Fruit fly (Drosophila melanogaster) whole organism, prepupa: ENCODE measurements around the gene niki.

ENCODE experiments used
- Blimp-1 ChIP-seq: fragments of 200-800 bp; sonication (Bioruptor generic); optimal IDR thresholded peaks from 3 replicates; lab custom pipeline; 2017; ENCODE audit warnings: missing biosample characterization, missing genetic modification characterization, mild to moderate bottlenecking, moderate library complexity, missing genetic modification reagents
- CG10631 ChIP-seq: fragments of 200-800 bp; sonication (Bioruptor generic); optimal IDR thresholded peaks from 2 replicates; lab custom pipeline; 2016; ENCODE audit warnings: missing biosample characterization, missing genetic modification characterization
- CG10669 ChIP-seq: fragments of 200-800 bp; sonication (Bioruptor generic); optimal IDR thresholded peaks from 3 replicates; lab custom pipeline; 2018; ENCODE audit warnings: missing biosample characterization, mild to moderate bottlenecking, missing genetic modification characterization, moderate library complexity
- CG11294 ChIP-seq: fragments of 200-800 bp; sonication (Bioruptor generic); IDR thresholded peaks from 2 replicates; pipeline ENCODE4 v1.3.6; 2022; ENCODE audit warnings: missing biosample characterization, missing genetic modification characterization
- CG11762 ChIP-seq: fragments of 200-800 bp; sonication (Bioruptor generic); optimal IDR thresholded peaks from 3 replicates; lab custom pipeline; 2016; ENCODE audit warnings: missing biosample characterization, missing genetic modification characterization; ENCODE audit not compliant: insufficient read depth
- CG11902 ChIP-seq: fragments of 200-800 bp; sonication (Bioruptor generic); optimal IDR thresholded peaks from 3 replicates; lab custom pipeline; 2016; ENCODE audit warnings: missing biosample characterization, missing genetic modification characterization
- CG15336 ChIP-seq: fragments of 200-800 bp; sonication (Bioruptor generic); IDR thresholded peaks from 2 replicates; pipeline ENCODE4 v1.3.6; 2022; ENCODE audit warnings: missing biosample characterization, missing genetic modification characterization
- CG1621 ChIP-seq: fragments of 200-800 bp; sonication (Bioruptor generic); optimal IDR thresholded peaks from 3 replicates; lab custom pipeline; 2018; ENCODE audit warnings: missing biosample characterization, mild to moderate bottlenecking, missing genetic modification characterization
- CG3032 ChIP-seq: fragments of 200-800 bp; optimal IDR thresholded peaks from 2 replicates; lab custom pipeline; 2019; ENCODE audit warnings: missing biosample characterization, mild to moderate bottlenecking, missing genetic modification characterization, moderate library complexity
- CG4318 ChIP-seq: fragments of 200-800 bp; sonication (Bioruptor generic); optimal IDR thresholded peaks from 3 replicates; lab custom pipeline; 2017; ENCODE audit warnings: missing biosample characterization, mild to moderate bottlenecking, missing genetic modification characterization
- CG6276 ChIP-seq: fragments of 200-800 bp; sonication (Bioruptor generic); optimal IDR thresholded peaks from 2 replicates; lab custom pipeline; 2017; ENCODE audit warnings: missing biosample characterization, mild to moderate bottlenecking, missing genetic modification characterization
- CG6792 ChIP-seq: fragments of 200-800 bp; sonication (Bioruptor generic); optimal IDR thresholded peaks from 3 replicates; lab custom pipeline; 2016; ENCODE audit warnings: missing biosample characterization, missing genetic modification characterization
- CG6854 ChIP-seq: fragments of 200-800 bp; sonication (Bioruptor generic); optimal IDR thresholded peaks from 2 replicates; lab custom pipeline; 2017; ENCODE audit warnings: missing biosample characterization, mild to moderate bottlenecking, missing genetic modification characterization
- CG8119 ChIP-seq: fragments of 200-800 bp; sonication (Bioruptor generic); IDR thresholded peaks from 3 replicates; pipeline ENCODE4 v1.3.6; 2022; ENCODE audit warnings: missing biosample characterization, missing genetic modification characterization
- CG8319 ChIP-seq: fragments of 200-800 bp; sonication (Bioruptor generic); optimal IDR thresholded peaks from 3 replicates; lab custom pipeline; 2016; ENCODE audit warnings: missing biosample characterization, missing genetic modification characterization
- CG8632 ChIP-seq: fragments of 200-800 bp; sonication (Bioruptor generic); optimal IDR thresholded peaks from 3 replicates; lab custom pipeline; 2016; ENCODE audit warnings: missing biosample characterization, missing genetic modification characterization
- CG9139 ChIP-seq: fragments of 200-800 bp; sonication (Bioruptor generic); optimal IDR thresholded peaks from 3 replicates; lab custom pipeline; 2017; ENCODE audit warnings: missing biosample characterization, mild to moderate bottlenecking, missing genetic modification characterization
- Eip75B ChIP-seq: fragments of 200-800 bp; sonication (Bioruptor generic); optimal IDR thresholded peaks from 3 replicates; lab custom pipeline; 2016; ENCODE audit warnings: missing biosample characterization, missing genetic modification characterization
- Eip78C ChIP-seq: fragments of 200-800 bp; sonication (Bioruptor generic); peaks from one replicate; lab custom pipeline; 2016; ENCODE audit warnings: missing biosample characterization, missing genetic modification characterization
- Ets96B ChIP-seq: fragments of 200-800 bp; optimal IDR thresholded peaks from 2 replicates; lab custom pipeline; 2019; ENCODE audit warnings: missing biosample characterization, mild to moderate bottlenecking, missing genetic modification characterization, moderate library complexity
- Gug ChIP-seq: fragments of 200-800 bp; sonication (Bioruptor generic); IDR thresholded peaks from 2 replicates; pipeline ENCODE4 v1.3.6; 2022; ENCODE audit warnings: missing biosample characterization, missing genetic modification characterization
- Hr38 ChIP-seq: sonication (Bioruptor generic); optimal IDR thresholded peaks from 2 replicates; lab custom pipeline; 2016; ENCODE audit warnings: missing biosample characterization, missing genetic modification characterization
- Hr4 ChIP-seq: fragments of 200-800 bp; sonication (Bioruptor generic); optimal IDR thresholded peaks from 3 replicates; lab custom pipeline; 2016; ENCODE audit warnings: missing biosample characterization, missing genetic modification characterization
- Met ChIP-seq: fragments of 200-800 bp; sonication (Bioruptor generic); optimal IDR thresholded peaks from 3 replicates; lab custom pipeline; 2016; ENCODE audit warnings: missing biosample characterization, missing genetic modification characterization
- Smox ChIP-seq: fragments of 200-800 bp; sonication (Bioruptor generic); optimal IDR thresholded peaks from 3 replicates; lab custom pipeline; 2016; ENCODE audit warnings: missing biosample characterization, missing genetic modification characterization
- Sox15 ChIP-seq: fragments of 200-800 bp; sonication (Bioruptor generic); optimal IDR thresholded peaks from 3 replicates; lab custom pipeline; 2016; ENCODE audit warnings: missing biosample characterization, missing genetic modification characterization
- achi ChIP-seq: fragments of 200-800 bp; sonication (Bioruptor generic); optimal IDR thresholded peaks from 3 replicates; lab custom pipeline; 2016; ENCODE audit warnings: missing biosample characterization, missing genetic modification characterization
- cyc ChIP-seq: fragments of 200-800 bp; sonication (Bioruptor generic); optimal IDR thresholded peaks from 3 replicates; lab custom pipeline; 2016; ENCODE audit warnings: missing biosample characterization, missing genetic modification characterization
- dac ChIP-seq: fragments of 200-800 bp; sonication (Bioruptor generic); optimal IDR thresholded peaks from 2 replicates; lab custom pipeline; 2017; ENCODE audit warnings: missing biosample characterization, mild to moderate bottlenecking, missing genetic modification characterization
- dsx ChIP-seq: fragments of 200-800 bp; optimal IDR thresholded peaks from 3 replicates; lab custom pipeline; 2019; ENCODE audit warnings: missing biosample characterization, mild to moderate bottlenecking, missing genetic modification characterization, moderate library complexity; ENCODE audit not compliant: poor library complexity, severe bottlenecking
- eg ChIP-seq: fragments of 200-800 bp; sonication (Bioruptor generic); IDR thresholded peaks from 3 replicates; pipeline ENCODE4 v1.3.6; 2022; ENCODE audit warnings: missing biosample characterization, missing genetic modification characterization
- esn ChIP-seq: fragments of 200-800 bp; sonication (Bioruptor generic); optimal IDR thresholded peaks from 2 replicates; lab custom pipeline; 2016; ENCODE audit warnings: missing biosample characterization, mild to moderate bottlenecking, missing genetic modification characterization, moderate library complexity
- fkh ChIP-seq: fragments of 200-800 bp; sonication (Bioruptor generic); optimal IDR thresholded peaks from 3 replicates; lab custom pipeline; 2017; ENCODE audit warnings: missing biosample characterization, mild to moderate bottlenecking, missing genetic modification characterization, moderate library complexity
- net ChIP-seq: fragments of 200-800 bp; sonication (Bioruptor generic); optimal IDR thresholded peaks from 3 replicates; lab custom pipeline; 2016; ENCODE audit warnings: missing biosample characterization, missing genetic modification characterization
- salr ChIP-seq, 2 experiments: fragments of 200-800 bp; sonication (Bioruptor generic); optimal IDR thresholded peaks; 3 replicates each; lab custom pipeline; 2016 to 2018; ENCODE audit warnings: missing biosample characterization in 2 of 2, missing genetic modification characterization in 2 of 2, mild to moderate bottlenecking in 1 of 2
- spab ChIP-seq: fragments of 200-800 bp; sonication (Bioruptor generic); optimal IDR thresholded peaks from 2 replicates; lab custom pipeline; 2017; ENCODE audit warnings: missing biosample characterization, mild to moderate bottlenecking, missing genetic modification characterization, missing genetic modification reagents
- ss ChIP-seq, 2 experiments: fragments of 200-800 bp; sonication (Bioruptor generic); optimal IDR thresholded peaks; 2 replicates in 1 of 2; 3 replicates in 1 of 2; lab custom pipeline; 2017 to 2018; ENCODE audit warnings: mild to moderate bottlenecking in 2 of 2, missing biosample characterization in 2 of 2, missing genetic modification characterization in 2 of 2, moderate library complexity in 1 of 2
- svp ChIP-seq: fragments of 200-800 bp; sonication (Bioruptor generic); peaks from one replicate; lab custom pipeline; 2016; ENCODE audit warnings: missing biosample characterization, missing genetic modification characterization
- vri ChIP-seq: fragments of 200-800 bp; sonication (Bioruptor generic); optimal IDR thresholded peaks from 3 replicates; lab custom pipeline; 2016; ENCODE audit warnings: missing biosample characterization, mild to moderate bottlenecking, missing genetic modification characterization

niki gene

dm6 chr3R:24864719-24865400, 39.4 kb upstream of the niki start, which contains the start of the genes Srg1 and Elal:
Srg1 (minus strand) TSS chr3R:24864732.
Elal (plus strand) TSS chr3R:24865350.
- 0 out of 3 replicates have a peak, but pooled peaks have one; percentile 29 for TF ChIP-seq eg (GFP tag; lab: Robert Waterston, UW)
- TF ChIP-seq Smox (GFP tag; lab: Kevin White, UChicago), result no peak
- no peak for TF ChIP-seq achi (GFP tag; lab: Kevin White, UChicago)
- TF ChIP-seq dsx (GFP tag; lab: Kevin White, UChicago), result no peak
- TF ChIP-seq CG15336 (GFP tag; lab: Robert Waterston, UW), result peak; percentile 12; the same call in 1 of the 2 replicates
- TF ChIP-seq Ets96B, result peak; percentile 18
- TF ChIP-seq Eip78C (GFP tag; lab: Kevin White, UChicago), result peak; percentile 57
- no peak for TF ChIP-seq CG3032 (tag; lab: Kevin White, UChicago)
- peak; percentile 65 for TF ChIP-seq svp (GFP tag; lab: Kevin White, UChicago)
- TF ChIP-seq net (GFP tag; lab: Kevin White, UChicago), result no peak
- TF ChIP-seq Hr38 (GFP tag; lab: Kevin White, UChicago), result no peak
- TF ChIP-seq CG4318, result no peak
- no peak for TF ChIP-seq Met (GFP tag; lab: Kevin White, UChicago)
- TF ChIP-seq Hr4 (GFP tag; lab: Kevin White, UChicago), result no peak
- TF ChIP-seq CG6792 (GFP tag; lab: Kevin White, UChicago), result no peak
- TF ChIP-seq Blimp-1 (GFP tag; lab: Kevin White, UChicago), result no peak
- no peak for TF ChIP-seq CG9139 (GFP tag; lab: Kevin White, UChicago)
- TF ChIP-seq esn (GFP tag; lab: Kevin White, UChicago), result no peak

dm6 chr3R:24863894-24864293, 38.4 kb upstream of the niki start:
- TF ChIP-seq vri (GFP tag; lab: Kevin White, UChicago) (no peak), Gug (GFP tag; lab: Robert Waterston, UW) (no peak), CG8632 (GFP tag; lab: Kevin White, UChicago) (no peak), CG11294 (GFP tag; lab: Robert Waterston, UW) (no peak), CG8119 (GFP tag; lab: Robert Waterston, UW) (no peak), Hr38 (GFP tag; lab: Kevin White, UChicago) (no peak), Ets96B (no peak)

- peak; percentile 31 for TF ChIP-seq fkh (GFP tag; lab: Kevin White, UChicago)
- no peak for TF ChIP-seq eg (GFP tag; lab: Robert Waterston, UW)
- peak; percentile 48 for TF ChIP-seq vri (GFP tag; lab: Kevin White, UChicago)
- TF ChIP-seq CG6792 (GFP tag; lab: Kevin White, UChicago), result no peak
- TF ChIP-seq spab (GFP tag; lab: Kevin White, UChicago), result no peak
- no peak for TF ChIP-seq Gug (GFP tag; lab: Robert Waterston, UW)
- no peak for TF ChIP-seq salr (GFP tag; optimal IDR thresholded peaks at IDR 0.05; lab: Kevin White, UChicago)
- no peak for TF ChIP-seq CG6276 (GFP tag; lab: Kevin White, UChicago)
- TF ChIP-seq CG11902 (GFP tag; lab: Kevin White, UChicago), result no peak
- no peak for TF ChIP-seq CG11294 (GFP tag; lab: Robert Waterston, UW)
- peak; percentile 50 for TF ChIP-seq svp (GFP tag; lab: Kevin White, UChicago)
- TF ChIP-seq CG9139 (GFP tag; lab: Kevin White, UChicago), result no peak
- TF ChIP-seq CG11762, result no peak
- no peak for TF ChIP-seq CG8319
- TF ChIP-seq cyc (GFP tag; lab: Kevin White, UChicago), result no peak
- no peak for TF ChIP-seq Sox15 (GFP tag; lab: Kevin White, UChicago)
Observed at dm6 chr3R:24862574-24863089, 37.2 kb upstream of the niki start, which contains the start of gene CG7016. CG7016 (plus strand) TSS chr3R:24862931.

dm6 chr3R:24862065-24862464, 36.6 kb upstream of the niki start, which contains the start of gene CG13640:
CG13640 (minus strand) TSS chr3R:24862165.
- TF ChIP-seq vri (GFP tag; lab: Kevin White, UChicago) (no peak), CG3032 (tag; lab: Kevin White, UChicago) (no peak), Blimp-1 (GFP tag; lab: Kevin White, UChicago) (no peak), CG1621 (tag; lab: Kevin White, UChicago) (no peak), Hr38 (GFP tag; lab: Kevin White, UChicago) (no peak), Eip78C (GFP tag; lab: Kevin White, UChicago) (no peak), CG6854 (GFP tag; lab: Kevin White, UChicago) (no peak), Ets96B (no peak), salr (GFP tag; optimal IDR thresholded peaks at IDR 0.05; lab: Kevin White, UChicago) (no peak), dsx (GFP tag; lab: Kevin White, UChicago) (no peak), ss (GFP tag; optimal IDR thresholded peaks at IDR 0.05; lab: Kevin White, UChicago) (no peak), CG10631 (no peak), CG6792 (GFP tag; lab: Kevin White, UChicago) (no peak), Eip75B (GFP tag; lab: Kevin White, UChicago) (no peak), CG10669 (GFP tag; lab: Kevin White, UChicago) (no peak), dac (GFP tag; lab: Kevin White, UChicago) (no peak), svp (GFP tag; lab: Kevin White, UChicago) (no peak)
